Fruit fly (Drosophila melanogaster): ENCODE measurements around the gene pira.

Gene pira

DNA sequence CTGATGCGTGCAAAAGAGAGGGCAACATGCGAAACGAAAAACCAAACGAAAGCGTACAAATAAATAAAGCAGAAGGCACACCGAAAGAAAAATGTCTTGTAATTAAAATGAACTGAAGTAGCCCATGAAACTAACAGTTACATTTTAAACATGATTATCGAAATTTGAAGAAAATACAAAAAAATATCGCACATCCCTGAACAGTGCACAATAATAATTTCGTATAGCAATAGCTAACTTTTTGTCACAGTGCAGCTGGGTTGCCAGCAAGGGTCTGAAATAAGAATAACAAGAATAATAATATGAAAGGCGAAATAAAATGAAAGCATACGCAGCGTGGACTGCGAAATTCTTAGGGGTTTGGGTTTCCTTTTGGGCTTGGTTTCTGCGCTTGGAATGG, 11.2 kb downstream of the pira start (continued):
- peak; percentile 98 for TF ChIP-seq scrt (GFP tag; optimal IDR thresholded peaks at IDR 0.05)
- TF ChIP-seq CG2129 (GFP tag; IDR thresholded peaks at IDR 0.05; ENCODE audit: partially characterized antibody) = no peak
- TF ChIP-seq Sox100B (GFP tag; optimal IDR thresholded peaks at IDR 0.05) = peak; percentile 97
- TF ChIP-seq CG3838 (GFP tag; optimal IDR thresholded peaks at IDR 0.05) = peak; percentile 98
- TF ChIP-seq lmd (GFP tag; IDR thresholded peaks at IDR 0.05) = peak; percentile 99
- TF ChIP-seq sug (tag; optimal IDR thresholded peaks at IDR 0.05) = peak; percentile 95
- peak; percentile 99 for TF ChIP-seq CG10654 (GFP tag; optimal IDR thresholded peaks at IDR 0.05)
- TF ChIP-seq CG6791 (GFP tag; IDR thresholded peaks at IDR 0.05; ENCODE audit: partially characterized antibody) = no peak
- TF ChIP-seq CG1647 (GFP tag; optimal IDR thresholded peaks at IDR 0.05) = peak; percentile 99
- peak; percentile 94 for TF ChIP-seq sr (GFP tag; IDR thresholded peaks at IDR 0.05)
- TF ChIP-seq prd (optimal IDR thresholded peaks at IDR 0.05) = no peak
- TF ChIP-seq prd (GFP tag; IDR thresholded peaks at IDR 0.05) = peak; percentile 100
- peak; percentile 89 for TF ChIP-seq Adf1 (GFP tag; IDR thresholded peaks at IDR 0.05)
- TF ChIP-seq fru (optimal IDR thresholded peaks at IDR 0.05) = no peak
- TF ChIP-seq ems (GFP tag; optimal IDR thresholded peaks at IDR 0.05) = peak; percentile 99
- TF ChIP-seq Hr51 (GFP tag; optimal IDR thresholded peaks at IDR 0.05) = peak; percentile 99
- TF ChIP-seq bsh (GFP tag; optimal IDR thresholded peaks at IDR 0.05) = peak; percentile 99 to 100
- peak; percentile 95 for TF ChIP-seq twi (tag; optimal IDR thresholded peaks at IDR 0.05)
- TF ChIP-seq HmgD (GFP tag; optimal IDR thresholded peaks at IDR 0.05) = peak; percentile 99
- peak; percentile 89 for TF ChIP-seq CG3995 (GFP tag; optimal IDR thresholded peaks at IDR 0.05)
- peak; percentile 92 for TF ChIP-seq CG7271 (tag; optimal IDR thresholded peaks at IDR 0.05)
- peak in 1 of 2 experiments; percentile 58 for TF ChIP-seq Hr78 (GFP tag; optimal IDR thresholded peaks at IDR 0.05)
- peak; percentile 76 for TF ChIP-seq CG10321 (GFP tag; IDR thresholded peaks at IDR 0.05)
- peak; percentile 95 for TF ChIP-seq Lim3 (GFP tag; IDR thresholded peaks at IDR 0.05)
- TF ChIP-seq sisA (GFP tag; IDR thresholded peaks at IDR 0.05) = peak; percentile 99
- TF ChIP-seq CG6689 (GFP tag; IDR thresholded peaks at IDR 0.05) = peak; percentile 99
- peak; percentile 98 for TF ChIP-seq gcm (GFP tag; optimal IDR thresholded peaks at IDR 0.05)
- TF ChIP-seq MBD-R2 (GFP tag; IDR thresholded peaks at IDR 0.05) = peak; percentile 99
- TF ChIP-seq Usf (GFP tag; optimal IDR thresholded peaks at IDR 0.05) = peak; percentile 95
- TF ChIP-seq pros (GFP tag; optimal IDR thresholded peaks at IDR 0.05) = no peak
- TF ChIP-seq Drgx (GFP tag; IDR thresholded peaks at IDR 0.05) = peak; percentile 99
- TF ChIP-seq p53 (GFP tag; optimal IDR thresholded peaks at IDR 0.05) = peak; percentile 92
- peak; percentile 98 for TF ChIP-seq CG31388 (GFP tag; optimal IDR thresholded peaks at IDR 0.05)
- peak; percentile 99 for TF ChIP-seq CG3847 (GFP tag; IDR thresholded peaks at IDR 0.05)
- TF ChIP-seq slp2 (GFP tag; optimal IDR thresholded peaks at IDR 0.05) = peak; percentile 94
- TF ChIP-seq chif (GFP tag; optimal IDR thresholded peaks at IDR 0.05) = peak; percentile 99
- peak; percentile 98 for TF ChIP-seq CG1529 (GFP tag; optimal IDR thresholded peaks at IDR 0.05)
- TF ChIP-seq MESR4 (GFP tag; optimal IDR thresholded peaks at IDR 0.05) = peak; percentile 74
- TF ChIP-seq jing (GFP tag; optimal IDR thresholded peaks at IDR 0.05) = peak; percentile 98
- TF ChIP-seq CG17328 (GFP tag; IDR thresholded peaks at IDR 0.05) = peak; percentile 99
- peak; percentile 99 for TF ChIP-seq CG10979 (tag; optimal IDR thresholded peaks at IDR 0.05)
- peak; percentile 96 for TF ChIP-seq run (tag; optimal IDR thresholded peaks at IDR 0.05)
- TF ChIP-seq grn (GFP tag; optimal IDR thresholded peaks at IDR 0.05) = peak; percentile 89
- peak; percentile 100 for TF ChIP-seq CG32532 (GFP tag; IDR thresholded peaks at IDR 0.05)
- TF ChIP-seq HHEX (GFP tag; optimal IDR thresholded peaks at IDR 0.05) = peak; percentile 99
- TF ChIP-seq CG32772 (GFP tag; IDR thresholded peaks at IDR 0.05) = peak; percentile 99
- peak; percentile 93 for TF ChIP-seq sqz (GFP tag; optimal IDR thresholded peaks at IDR 0.05)
- peak; percentile 99 for TF ChIP-seq CG11398 (GFP tag; optimal IDR thresholded peaks at IDR 0.05)
- no peak for TF ChIP-seq CG16813 (GFP tag; IDR thresholded peaks at IDR 0.05; ENCODE audit: partially characterized antibody)
- peak; percentile 99 for TF ChIP-seq HLH54F (GFP tag; optimal IDR thresholded peaks at IDR 0.05)
- peak; percentile 96 for TF ChIP-seq CG6254 (GFP tag; optimal IDR thresholded peaks at IDR 0.05)

Data from whole organism, embryonic.